Worm (Caenorhabditis elegans) whole organism, late embryonic: ENCODE measurements around the gene tebp-2.

ENCODE experiments used
- C08G9.2 ChIP-seq: sonication (generic microtip); optimal IDR thresholded peaks from 2 replicates; lab custom pipeline; 2016; ENCODE audit warnings: mild to moderate bottlenecking, missing genetic modification characterization, moderate library complexity, missing compliant biosample characterization
- K02D7.2 ChIP-seq: sonication (generic microtip); optimal IDR thresholded peaks from 2 replicates; lab custom pipeline; 2017; ENCODE audit warnings: mild to moderate bottlenecking, missing genetic modification characterization, missing compliant biosample characterization
- K09A11.1 ChIP-seq: sonication (generic microtip); optimal IDR thresholded peaks from 2 replicates; lab custom pipeline; 2017; ENCODE audit warnings: antibody characterized with exemption, mild to moderate bottlenecking, missing genetic modification characterization, missing compliant biosample characterization; ENCODE audit not compliant: insufficient read depth
- ahr-1 ChIP-seq: sonication (generic microtip); optimal IDR thresholded peaks from 2 replicates; lab custom pipeline; 2016; ENCODE audit warnings: missing genetic modification characterization, missing compliant biosample characterization
- ama-1 ChIP-seq: fragments of 150-350 bp; optimal IDR thresholded peaks from 2 replicates; lab custom pipeline; 2014
- ceh-14 ChIP-seq: sonication (generic microtip); optimal IDR thresholded peaks from 2 replicates; lab custom pipeline; 2016; ENCODE audit warnings: missing genotype, missing genetic modification characterization, missing compliant biosample characterization
- ceh-19 ChIP-seq: fragments of 200-800 bp; sonication (Bioruptor generic); optimal IDR thresholded peaks from 2 replicates; lab custom pipeline; 2018; ENCODE audit warnings: mild to moderate bottlenecking, missing genetic modification characterization, missing compliant biosample characterization
- ceh-48 ChIP-seq: sonication (generic microtip); optimal IDR thresholded peaks from 2 replicates; lab custom pipeline; 2016; ENCODE audit warnings: missing genetic modification characterization, inconsistent platforms, missing compliant biosample characterization
- ceh-6 ChIP-seq: fragments of 200-800 bp; sonication (Bioruptor generic); optimal IDR thresholded peaks from 2 replicates; lab custom pipeline; 2018; ENCODE audit warnings: mild to moderate bottlenecking, missing genetic modification characterization, missing compliant biosample characterization
- che-1 ChIP-seq: sonication (generic microtip); optimal IDR thresholded peaks from 2 replicates; lab custom pipeline; 2016; ENCODE audit warnings: mild to moderate bottlenecking, missing genetic modification characterization, missing compliant biosample characterization
- dve-1 ChIP-seq: sonication (generic microtip); optimal IDR thresholded peaks from 2 replicates; lab custom pipeline; 2017; ENCODE audit warnings: antibody characterized with exemption, mild to moderate bottlenecking, missing genetic modification characterization, missing compliant biosample characterization
- elt-2 ChIP-seq: sonication (generic microtip); optimal IDR thresholded peaks from 2 replicates; lab custom pipeline; 2016; ENCODE audit warnings: missing genetic modification reagents, missing genetic modification characterization, missing compliant biosample characterization
- elt-4 ChIP-seq: sonication (generic microtip); optimal IDR thresholded peaks from 2 replicates; lab custom pipeline; 2016; ENCODE audit warnings: missing genetic modification characterization, missing compliant biosample characterization
- ets-4 ChIP-seq: sonication (generic microtip); optimal IDR thresholded peaks from 2 replicates; lab custom pipeline; 2016; ENCODE audit warnings: missing genetic modification characterization, missing compliant biosample characterization
- eyg-1 ChIP-seq: sonication (generic microtip); optimal IDR thresholded peaks from 2 replicates; lab custom pipeline; 2016; ENCODE audit warnings: missing genotype, missing genetic modification characterization, missing compliant biosample characterization
- fkh-6 ChIP-seq: sonication (generic microtip); optimal IDR thresholded peaks from 2 replicates; lab custom pipeline; 2016; ENCODE audit warnings: missing genetic modification characterization, missing compliant biosample characterization
- hlh-8 ChIP-seq: sonication (generic microtip); optimal IDR thresholded peaks from 2 replicates; lab custom pipeline; 2016; ENCODE audit warnings: missing genotype, missing genetic modification characterization, missing compliant biosample characterization
- lin-11 ChIP-seq: fragments of 200-800 bp; sonication (Bioruptor generic); optimal IDR thresholded peaks from 2 replicates; lab custom pipeline; 2018; ENCODE audit warnings: mild to moderate bottlenecking, missing genetic modification characterization, missing compliant biosample characterization
- madf-2 ChIP-seq: sonication (generic microtip); optimal IDR thresholded peaks from 2 replicates; lab custom pipeline; 2017; ENCODE audit warnings: missing genetic modification characterization, missing compliant biosample characterization
- mec-3 ChIP-seq: sonication (generic microtip); optimal IDR thresholded peaks from 2 replicates; lab custom pipeline; 2016; ENCODE audit warnings: borderline replicate concordance, missing genetic modification characterization, missing compliant biosample characterization
- nfya-1 ChIP-seq: sonication (generic microtip); optimal IDR thresholded peaks from 2 replicates; lab custom pipeline; 2017; ENCODE audit warnings: missing genetic modification characterization, mild to moderate bottlenecking, missing compliant biosample characterization, antibody characterized with exemption, moderate library complexity
- odd-2 ChIP-seq: sonication (generic microtip); optimal IDR thresholded peaks from 2 replicates; lab custom pipeline; 2017; ENCODE audit warnings: antibody characterized with exemption, mild to moderate bottlenecking, missing genetic modification characterization, missing compliant biosample characterization
- pat-9 ChIP-seq: fragments of 200-800 bp; sonication (Bioruptor generic); optimal IDR thresholded peaks from 2 replicates; lab custom pipeline; 2018; ENCODE audit warnings: mild to moderate bottlenecking, missing genetic modification characterization, moderate library complexity, missing compliant biosample characterization
- pha-2 ChIP-seq: sonication (generic microtip); optimal IDR thresholded peaks from 2 replicates; lab custom pipeline; 2017; ENCODE audit warnings: mild to moderate bottlenecking, missing genetic modification characterization, missing compliant biosample characterization
- pha-4 ChIP-seq: fragments of 150-350 bp; optimal IDR thresholded peaks from 2 replicates; lab custom pipeline; 2018; ENCODE audit warnings: missing biosample characterization, missing genetic modification reagents, missing genetic modification characterization
- pros-1 ChIP-seq: fragments of 150-350 bp; optimal IDR thresholded peaks from 2 replicates; lab custom pipeline; 2014; ENCODE audit warnings: missing biosample characterization, missing genetic modification reagents, missing genetic modification characterization
- ref-2 ChIP-seq: sonication (generic microtip); optimal IDR thresholded peaks from 2 replicates; lab custom pipeline; 2016; ENCODE audit warnings: missing genetic modification characterization, missing compliant biosample characterization
- rnt-1 ChIP-seq: sonication (generic microtip); optimal IDR thresholded peaks from 2 replicates; lab custom pipeline; 2016; ENCODE audit warnings: missing genetic modification characterization, missing compliant biosample characterization
- sox-4 ChIP-seq: sonication (generic microtip); optimal IDR thresholded peaks from 2 replicates; lab custom pipeline; 2017; ENCODE audit warnings: mild to moderate bottlenecking, missing genetic modification characterization, inconsistent platforms, missing compliant biosample characterization
- tbx-2 ChIP-seq: sonication (generic microtip); optimal IDR thresholded peaks from 2 replicates; lab custom pipeline; 2016; ENCODE audit warnings: missing genetic modification characterization, missing compliant biosample characterization
- unc-42 ChIP-seq: sonication (generic microtip); optimal IDR thresholded peaks from 2 replicates; lab custom pipeline; 2016; ENCODE audit warnings: missing genotype, missing genetic modification characterization, missing compliant biosample characterization
- unc-55 ChIP-seq: sonication (generic microtip); optimal IDR thresholded peaks from 2 replicates; lab custom pipeline; 2017; ENCODE audit warnings: missing biosample characterization, missing genetic modification reagents, missing genetic modification characterization
- zip-5 ChIP-seq: sonication (generic microtip); optimal IDR thresholded peaks from 2 replicates; lab custom pipeline; 2016; ENCODE audit warnings: missing genetic modification characterization, missing compliant biosample characterization

tebp-2 gene

ce11 chrIV:5514789-5515188 lies 26.6 kb upstream of the tebp-2 start:
- no peak for TF ChIP-seq pat-9 (tag; lab: Kevin White, UChicago)
- TF ChIP-seq ceh-48 (tag; lab: Kevin White, UChicago) = no peak
- no peak for TF ChIP-seq elt-4 (tag; lab: Kevin White, UChicago)

- TF ChIP-seq elt-4 (tag; lab: Kevin White, UChicago) (no peak), ref-2 (no peak), K02D7.2 (tag; lab: Kevin White, UChicago) (no peak), K09A11.1 (tag; lab: Kevin White, UChicago) (no peak), lin-11 (no peak), che-1 (tag; lab: Kevin White, UChicago) (no peak), nfya-1 (tag; lab: Kevin White, UChicago) (no peak), rnt-1 (tag; lab: Kevin White, UChicago) (no peak), mec-3 (tag; lab: Kevin White, UChicago) (no peak)
These were observed 22.4 kb upstream of the tebp-2 start for ce11 chrIV:5519044-5519443.

- TF ChIP-seq unc-42 (tag; lab: Kevin White, UChicago) (no peak), eyg-1 (tag; lab: Kevin White, UChicago) (no peak), ref-2 (no peak), pat-9 (tag; lab: Kevin White, UChicago) (peak; percentile 36), unc-55 (GFP tag; lab: Kevin White, UChicago) (peak; percentile 26)
These were observed 14.6 kb upstream of the tebp-2 start for ce11 chrIV:5526711-5527383.

ce11 chrIV:5528285-5528684 lies 13.1 kb upstream of the tebp-2 start, which contains the start of gene unc-5:
Gene unc-5 (minus strand): TSS chrIV:5528338.
- TF ChIP-seq sox-4 (tag; lab: Kevin White, UChicago) = no peak
- peak; percentile 24 for TF ChIP-seq hlh-8 (tag; lab: Kevin White, UChicago)

- peak; percentile 74 for TF ChIP-seq elt-2 (tag; lab: Kevin White, UChicago)
- no peak for TF ChIP-seq madf-2
- TF ChIP-seq odd-2 (tag; lab: Kevin White, UChicago) = no peak
- no peak for TF ChIP-seq K09A11.1 (tag; lab: Kevin White, UChicago)
These were observed 10.4 kb upstream of the tebp-2 start for ce11 chrIV:5530980-5531379.

- TF ChIP-seq unc-42 (tag; lab: Kevin White, UChicago) (peak; percentile 88), fkh-6 (tag; lab: Kevin White, UChicago) (no peak), mec-3 (tag; lab: Kevin White, UChicago) (no peak)
These were observed 7.9 kb upstream of the tebp-2 start for ce11 chrIV:5533556-5533955.

- no peak for TF ChIP-seq ets-4
- TF ChIP-seq odd-2 (tag; lab: Kevin White, UChicago) = no peak
- no peak for TF ChIP-seq pros-1 (tag; lab: Kevin White, UChicago)
- TF ChIP-seq ceh-14 (tag; lab: Kevin White, UChicago) = no peak
- no peak for TF ChIP-seq dve-1 (tag; lab: Kevin White, UChicago)
- no peak for TF ChIP-seq zip-5 (tag; lab: Kevin White, UChicago)
- no peak for TF ChIP-seq nfya-1 (tag; lab: Kevin White, UChicago)
- no peak for TF ChIP-seq tbx-2
- no peak for TF ChIP-seq ceh-6 (GFP tag; lab: Kevin White, UChicago)
- TF ChIP-seq unc-55 (GFP tag; lab: Kevin White, UChicago) = no peak
- no peak for TF ChIP-seq ama-1 (lab: Kevin White, UChicago)
- no peak for TF ChIP-seq pat-9 (tag; lab: Kevin White, UChicago)
- no peak for TF ChIP-seq ceh-19 (GFP tag; lab: Kevin White, UChicago)
- TF ChIP-seq ahr-1 = no peak
- TF ChIP-seq pha-4 (tag; lab: Kevin White, UChicago) = no peak
- no peak for TF ChIP-seq elt-2 (tag; lab: Kevin White, UChicago)
- TF ChIP-seq C08G9.2 (tag; lab: Kevin White, UChicago) = no peak
- TF ChIP-seq pha-2 (tag; lab: Kevin White, UChicago) = no peak
These were observed 6.8 kb upstream of the tebp-2 start for ce11 chrIV:5534596-5534995.
